Worm (Caenorhabditis elegans): ENCODE measurements around the gene Y79H2A.3.
A peak's percentile ranks its signal among the peaks of the same experiment; 100 is the strongest.

Gene Y79H2A.3

ce11 chrIII:12084216-12084615 lies 32.1 kb upstream of the Y79H2A.3 start, which contains the start of gene nob-1:
nob-1 (minus strand) TSS chrIII:12084316.
- TF ChIP-seq ztf-11 (tag; optimal IDR thresholded peaks at IDR 0.05): no peak
- TF ChIP-seq mml-1 (tag; optimal IDR thresholded peaks at IDR 0.05): no peak
- TF ChIP-seq jun-1 (tag; optimal IDR thresholded peaks at IDR 0.05): no peak
- no peak for TF ChIP-seq mdl-1 (tag; optimal IDR thresholded peaks at IDR 0.05)
- no peak for TF ChIP-seq nhr-77 (tag; optimal IDR thresholded peaks at IDR 0.05)
- no peak for TF ChIP-seq R02D3.7 (tag; optimal IDR thresholded peaks at IDR 0.05)
- no peak for TF ChIP-seq fkh-10 (GFP tag; optimal IDR thresholded peaks at IDR 0.05)
- no peak for TF ChIP-seq fkh-2 (tag; optimal IDR thresholded peaks at IDR 0.05)
- TF ChIP-seq egl-5 (tag; optimal IDR thresholded peaks at IDR 0.05): no peak
- no peak for TF ChIP-seq ama-1 (optimal IDR thresholded peaks at IDR 0.05)
- TF ChIP-seq nfya-1 (tag; optimal IDR thresholded peaks at IDR 0.05; ENCODE audit: insufficient read depth): no peak
- TF ChIP-seq egl-27 (tag; optimal IDR thresholded peaks at IDR 0.05): no peak
- TF ChIP-seq ceh-28 (tag; optimal IDR thresholded peaks at IDR 0.05): no peak
- TF ChIP-seq aly-2 (tag; optimal IDR thresholded peaks at IDR 0.05): no peak

- TF ChIP-seq elt-2 (tag; optimal IDR thresholded peaks at IDR 0.05): peak; percentile 20
- TF ChIP-seq nfya-1 (tag; optimal IDR thresholded peaks at IDR 0.05; ENCODE audit: insufficient read depth): peak; percentile 26
- no peak for TF ChIP-seq mdl-1 (tag; optimal IDR thresholded peaks at IDR 0.05)
- no peak for TF ChIP-seq lin-15B (tag; optimal IDR thresholded peaks at IDR 0.05)
These were observed 30.0 kb upstream of the Y79H2A.3 start for ce11 chrIII:12081992-12082628.

ce11 chrIII:12077456-12077855 lies 25.4 kb upstream of the Y79H2A.3 start, which contains the start of gene php-3:
php-3 (minus strand) TSS chrIII:12077556.
- TF ChIP-seq nhr-43 (tag; optimal IDR thresholded peaks at IDR 0.05; ENCODE audit: poor library complexity, severe bottlenecking): no peak
- TF ChIP-seq egl-27 (tag; optimal IDR thresholded peaks at IDR 0.05): no peak
- TF ChIP-seq tbx-2 (tag; optimal IDR thresholded peaks at IDR 0.05): no peak
- no peak for TF ChIP-seq jun-1 (tag; optimal IDR thresholded peaks at IDR 0.05)

- TF ChIP-seq nfya-1 (tag; optimal IDR thresholded peaks at IDR 0.05; ENCODE audit: insufficient read depth) (peak; percentile 72), fkh-2 (tag; optimal IDR thresholded peaks at IDR 0.05) (no peak), skn-1 (tag; optimal IDR thresholded peaks at IDR 0.05) (no peak), ama-1 (optimal IDR thresholded peaks at IDR 0.05) (no peak)
These were observed 15.6 kb upstream of the Y79H2A.3 start for ce11 chrIII:12067736-12068135.

- no peak for TF ChIP-seq daf-12 (tag; optimal IDR thresholded peaks at IDR 0.05)
- TF ChIP-seq lin-15B (tag; optimal IDR thresholded peaks at IDR 0.05): no peak
- TF ChIP-seq elt-1 (tag; optimal IDR thresholded peaks at IDR 0.05): no peak
- TF ChIP-seq nhr-23 (tag; optimal IDR thresholded peaks at IDR 0.05): no peak
- TF ChIP-seq nfya-1 (tag; optimal IDR thresholded peaks at IDR 0.05; ENCODE audit: insufficient read depth): peak; percentile 51
These were observed 12.4 kb upstream of the Y79H2A.3 start for ce11 chrIII:12064494-12064893.

- TF ChIP-seq fkh-2 (tag; optimal IDR thresholded peaks at IDR 0.05) (no peak), nfya-1 (tag; optimal IDR thresholded peaks at IDR 0.05; ENCODE audit: insufficient read depth) (peak; percentile 63), elt-2 (tag; optimal IDR thresholded peaks at IDR 0.05) (no peak)
These were observed 11.8 kb upstream of the Y79H2A.3 start for ce11 chrIII:12063934-12064333.

- TF ChIP-seq lsy-12 (tag; optimal IDR thresholded peaks at IDR 0.05): no peak
- no peak for TF ChIP-seq ama-1 (optimal IDR thresholded peaks at IDR 0.05)
- no peak for TF ChIP-seq elt-2 (tag; optimal IDR thresholded peaks at IDR 0.05)
- no peak for TF ChIP-seq ceh-9 (tag; optimal IDR thresholded peaks at IDR 0.05)
- no peak for TF ChIP-seq egl-5 (tag; optimal IDR thresholded peaks at IDR 0.05)
- no peak for TF ChIP-seq nhr-11 (tag; optimal IDR thresholded peaks at IDR 0.05)
- no peak for TF ChIP-seq nhr-76 (tag; optimal IDR thresholded peaks at IDR 0.05)
These were observed 9.3 kb upstream of the Y79H2A.3 start, which contains the start of gene zyg-8 for ce11 chrIII:12061413-12061812. zyg-8 (plus strand) TSS chrIII:12061713.

- no peak for TF ChIP-seq hmg-11 (tag; optimal IDR thresholded peaks at IDR 0.05)
- no peak for TF ChIP-seq nhr-76 (tag; optimal IDR thresholded peaks at IDR 0.05)
- TF ChIP-seq ztf-4 (tag; optimal IDR thresholded peaks at IDR 0.05): no peak
- TF ChIP-seq egl-27 (tag; optimal IDR thresholded peaks at IDR 0.05): no peak
- TF ChIP-seq pha-4 (tag; optimal IDR thresholded peaks at IDR 0.05): no peak
- TF ChIP-seq zag-1 (tag; optimal IDR thresholded peaks at IDR 0.05): no peak
- TF ChIP-seq aly-2 (tag; optimal IDR thresholded peaks at IDR 0.05): no peak
- no peak for TF ChIP-seq nhr-43 (tag; optimal IDR thresholded peaks at IDR 0.05; ENCODE audit: poor library complexity, severe bottlenecking)
- no peak for TF ChIP-seq fos-1 (tag; optimal IDR thresholded peaks at IDR 0.05)
- no peak for TF ChIP-seq skn-1 (tag; optimal IDR thresholded peaks at IDR 0.05)
- no peak for TF ChIP-seq lin-15B (tag; optimal IDR thresholded peaks at IDR 0.05)
- TF ChIP-seq ZK546.5 (tag; optimal IDR thresholded peaks at IDR 0.05): no peak
- no peak for TF ChIP-seq egl-5 (tag; optimal IDR thresholded peaks at IDR 0.05)
- TF ChIP-seq ceh-16 (tag; optimal IDR thresholded peaks at IDR 0.05): no peak
- no peak for TF ChIP-seq ztf-11 (tag; optimal IDR thresholded peaks at IDR 0.05)
These were observed 8.0 kb upstream of the Y79H2A.3 start for ce11 chrIII:12060092-12060491.

Data from whole organism, L3 larva.